Worm (Caenorhabditis elegans): Measurements from ENCODE around the gene sdz-20.

DNA sequence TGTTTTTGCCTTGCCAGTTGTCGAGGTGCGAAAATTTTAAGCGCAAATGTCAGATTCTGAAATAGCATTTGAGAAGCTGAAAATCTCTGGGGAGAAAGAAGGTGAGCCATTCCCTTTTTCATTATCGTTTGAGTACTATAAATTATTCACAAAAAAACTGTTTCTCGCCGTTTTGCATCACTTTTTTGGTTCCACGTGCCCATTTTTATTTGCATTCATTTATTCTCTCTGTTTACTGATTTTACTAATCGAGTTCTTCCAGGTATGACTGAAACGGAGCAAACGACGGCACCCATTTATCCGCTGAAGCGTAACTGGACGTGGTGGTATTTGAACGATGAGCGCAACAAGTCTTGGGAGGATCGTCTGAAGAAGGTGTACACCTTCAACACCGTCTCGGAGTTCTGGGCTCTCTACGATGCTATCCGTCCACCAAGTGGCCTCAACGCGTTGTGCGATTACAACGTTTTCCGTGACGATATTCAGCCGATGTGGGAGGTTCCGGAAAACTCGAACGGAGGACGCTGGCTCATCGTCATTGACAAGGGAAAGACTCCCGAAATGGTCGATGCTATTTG lies 9.8 kb downstream of the sdz-20 start:
- TF ChIP-seq Y55F3AM.14 (GFP tag; optimal IDR thresholded peaks at IDR 0.05) (no peak), zag-1 (tag; optimal IDR thresholded peaks at IDR 0.05) (no peak), ztf-4 (tag; optimal IDR thresholded peaks at IDR 0.05) (no peak), lin-11 (tag; optimal IDR thresholded peaks at IDR 0.05) (no peak), elt-3 (tag; optimal IDR thresholded peaks at IDR 0.05) (no peak), ztf-11 (tag; optimal IDR thresholded peaks at IDR 0.05) (no peak), lin-39 (tag; optimal IDR thresholded peaks at IDR 0.05) (no peak), elt-1 (tag; optimal IDR thresholded peaks at IDR 0.05) (no peak), fos-1 (tag; optimal IDR thresholded peaks at IDR 0.05) (no peak), ZK546.5 (tag; optimal IDR thresholded peaks at IDR 0.05) (no peak), aly-2 (tag; optimal IDR thresholded peaks at IDR 0.05) (no peak), nhr-77 (tag; optimal IDR thresholded peaks at IDR 0.05) (no peak), egl-27 (tag; optimal IDR thresholded peaks at IDR 0.05) (no peak)

Data from whole organism, L2 larva.